Fruit fly (Drosophila melanogaster): ENCODE measurements around the gene CG31955.

The CG31955 gene

dm6 chr2L:3754835-3755547 is 42.1 kb upstream of the CG31955 start (continued):
- TF ChIP-seq ato (GFP tag; IDR thresholded peaks at IDR 0.05; ENCODE audit: partially characterized antibody) (no peak), CG4424 (GFP tag; optimal IDR thresholded peaks at IDR 0.05) (peak; percentile 13), Fer3 (tag; optimal IDR thresholded peaks at IDR 0.05) (peak; percentile 54), MBD-R2 (GFP tag; IDR thresholded peaks at IDR 0.05) (no peak), bsh (GFP tag; optimal IDR thresholded peaks at IDR 0.05) (no peak), Dref (GFP tag; IDR thresholded peaks at IDR 0.05) (no peak), CG12659 (GFP tag; optimal IDR thresholded peaks at IDR 0.05) (peak; percentile 25), CG7372 (GFP tag; IDR thresholded peaks at IDR 0.05) (peak; percentile 75), Hsf (GFP tag; optimal IDR thresholded peaks at IDR 0.05) (peak; percentile 7), Oli (tag; optimal IDR thresholded peaks at IDR 0.05) (peak; percentile 32), CG9727 (GFP tag; optimal IDR thresholded peaks at IDR 0.05) (peak; percentile 44), CG2120 (GFP tag; optimal IDR thresholded peaks at IDR 0.05) (peak; percentile 78), CG18599 (GFP tag; optimal IDR thresholded peaks at IDR 0.05) (peak; percentile 81), CG32767 (GFP tag; IDR thresholded peaks at IDR 0.05) (no peak), CG2678 (tag; optimal IDR thresholded peaks at IDR 0.05) (peak; percentile 69), Sox102F (GFP tag; optimal IDR thresholded peaks at IDR 0.05) (peak; percentile 37), Adf1 (GFP tag; IDR thresholded peaks at IDR 0.05) (peak; percentile 40; the same call in 1 of the 2 replicates), HHEX (GFP tag; optimal IDR thresholded peaks at IDR 0.05) (peak; percentile 15), CG17328 (GFP tag; IDR thresholded peaks at IDR 0.05) (peak; percentile 39; the same call in 1 of the 2 replicates), hkb (optimal IDR thresholded peaks at IDR 0.05) (no peak), hkb (GFP tag; IDR thresholded peaks at IDR 0.05) (peak; percentile 64), cas (GFP tag; IDR thresholded peaks at IDR 0.05) (0 out of 2 replicates have a peak, but pooled peaks have one; percentile 8)

- no peak for TF ChIP-seq tup (GFP tag; optimal IDR thresholded peaks at IDR 0.05)
- no peak for TF ChIP-seq CG17186 (GFP tag; optimal IDR thresholded peaks at IDR 0.05)
- TF ChIP-seq slp2 (GFP tag; optimal IDR thresholded peaks at IDR 0.05) = no peak
- no peak for TF ChIP-seq BEAF-32 (GFP tag; optimal IDR thresholded peaks at IDR 0.05)
- TF ChIP-seq al (GFP tag; IDR thresholded peaks at IDR 0.05) = no peak
- no peak for TF ChIP-seq crol (GFP tag; IDR thresholded peaks at IDR 0.05)
- TF ChIP-seq crc (GFP tag; optimal IDR thresholded peaks at IDR 0.05) = no peak
- no peak for TF ChIP-seq CG32772 (GFP tag; IDR thresholded peaks at IDR 0.05)
- TF ChIP-seq Fer2 (tag; optimal IDR thresholded peaks at IDR 0.05) = no peak
- no peak for TF ChIP-seq Taf1 (GFP tag; IDR thresholded peaks at IDR 0.05)
- no peak for TF ChIP-seq CG9876 (GFP tag; optimal IDR thresholded peaks at IDR 0.05)
- no peak for TF ChIP-seq CG2712 (tag; optimal IDR thresholded peaks at IDR 0.05)
- peak; percentile 29 for TF ChIP-seq CG9727 (GFP tag; optimal IDR thresholded peaks at IDR 0.05)
- TF ChIP-seq dati (GFP tag; IDR thresholded peaks at IDR 0.05) = no peak
- no peak for TF ChIP-seq Pdp1 (GFP tag; optimal IDR thresholded peaks at IDR 0.05)
- TF ChIP-seq phol (tag; optimal IDR thresholded peaks at IDR 0.05) = no peak
- no peak for TF ChIP-seq CG32767 (GFP tag; IDR thresholded peaks at IDR 0.05)
- no peak for TF ChIP-seq zen2 (GFP tag; IDR thresholded peaks at IDR 0.05; ENCODE audit: partially characterized antibody)
- TF ChIP-seq jing (GFP tag; optimal IDR thresholded peaks at IDR 0.05) = no peak
- TF ChIP-seq Blimp-1 (GFP tag; optimal IDR thresholded peaks at IDR 0.05) = no peak
- no peak for TF ChIP-seq schlank (tag; optimal IDR thresholded peaks at IDR 0.05)
- TF ChIP-seq CG8281 (tag; optimal IDR thresholded peaks at IDR 0.05) = no peak
- peak; percentile 49 for TF ChIP-seq CG2120 (GFP tag; optimal IDR thresholded peaks at IDR 0.05)
- peak; percentile 16 for TF ChIP-seq CG13296 (GFP tag; optimal IDR thresholded peaks at IDR 0.05)
- no peak for TF ChIP-seq sima (GFP tag; optimal IDR thresholded peaks at IDR 0.05)
- no peak for TF ChIP-seq Drgx (GFP tag; IDR thresholded peaks at IDR 0.05)
- peak; percentile 30 for TF ChIP-seq stwl (tag; optimal IDR thresholded peaks at IDR 0.05)
- TF ChIP-seq CG7372 (GFP tag; IDR thresholded peaks at IDR 0.05) = no peak
- TF ChIP-seq ems (GFP tag; optimal IDR thresholded peaks at IDR 0.05) = no peak
- no peak for TF ChIP-seq CG9215 (GFP tag; IDR thresholded peaks at IDR 0.05)
- TF ChIP-seq nerfin-2 (GFP tag; IDR thresholded peaks at IDR 0.05; ENCODE audit: partially characterized antibody) = no peak
Measured at dm6 chr2L:3748691-3749090, 35.8 kb upstream of the CG31955 start.

Data from whole organism, embryonic.